Fruit fly (Drosophila melanogaster) Kc167 (cell line): ENCODE measurements around the gene CG13630.

Experiments used
- Myc ChIP-seq: fragments of >200 bp; optimal IDR thresholded peaks from 2 replicates; lab custom pipeline; 2017; ENCODE audit warnings: missing external identifiers
- Sin3A ChIP-seq: fragments of >200 bp; optimal IDR thresholded peaks from 2 replicates; lab custom pipeline; 2018; ENCODE audit warnings: missing external identifiers
- h ChIP-seq: fragments of >200 bp; optimal IDR thresholded peaks from 3 replicates; lab custom pipeline; 2018; ENCODE audit warnings: missing external identifiers
- insv ChIP-seq: fragments of >200 bp; optimal IDR thresholded peaks from 3 replicates; lab custom pipeline; 2018; ENCODE audit warnings: missing external identifiers
- psq ChIP-seq: fragments of >200 bp; optimal IDR thresholded peaks from 2 replicates; lab custom pipeline; 2017; ENCODE audit warnings: missing external identifiers
- ttk ChIP-seq: sonication (Bioruptor generic); optimal IDR thresholded peaks from 2 replicates; lab custom pipeline; 2017; ENCODE audit warnings: missing external identifiers

CG13630 gene

DNA sequence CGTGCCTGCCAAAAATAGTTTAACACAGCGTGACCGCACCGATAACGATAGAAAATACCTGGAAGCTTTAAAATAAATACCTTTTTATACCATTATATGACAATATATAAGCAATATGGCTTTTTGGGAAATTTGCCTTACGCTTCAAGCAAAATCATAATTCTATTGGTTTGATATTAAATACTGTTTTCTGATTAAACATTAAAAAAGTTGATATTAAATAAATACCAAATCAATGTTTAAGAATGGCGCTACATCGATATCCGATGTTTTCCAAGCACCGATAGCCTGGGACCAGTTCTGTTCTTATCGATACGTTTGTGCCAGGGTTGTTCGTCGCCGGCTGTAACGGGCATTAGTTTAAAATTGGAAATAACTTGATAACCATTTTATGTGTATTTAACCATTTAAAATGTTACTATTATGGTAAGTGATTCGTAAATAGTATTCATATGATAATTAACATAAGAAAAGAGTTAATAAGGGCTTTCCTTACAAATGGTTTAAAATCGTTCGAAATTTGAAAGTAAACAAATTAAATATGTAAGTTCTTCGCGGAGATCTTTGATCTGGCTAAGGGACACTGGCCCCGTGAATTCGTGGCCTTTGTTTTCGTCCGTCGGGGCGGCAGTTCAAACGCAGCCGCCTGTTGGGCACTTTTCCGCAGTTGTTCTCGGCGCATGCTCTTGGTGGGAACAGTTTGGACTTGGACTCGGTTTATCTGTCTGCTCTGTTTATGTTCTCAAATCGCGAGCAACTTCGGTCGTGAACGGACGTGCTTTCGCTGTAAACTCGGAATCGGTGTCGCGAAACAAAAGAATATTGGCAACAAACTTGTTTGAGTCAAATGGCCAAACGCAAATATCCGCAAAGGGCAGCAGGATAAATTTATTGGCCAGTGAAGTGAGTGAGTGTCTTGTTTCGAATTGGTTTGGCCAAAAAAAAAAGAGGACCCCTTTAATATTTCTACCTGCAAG, at the start of gene CG13630, which contains the start of gene tok:
Gene CG13630 (minus strand): TSS at position 51 of the 977 bp plus-strand sequence.
Gene tok (plus strand): TSS at position 384 of the 977 bp plus-strand sequence.
- TF ChIP-seq ttk (lab: Kevin White, UChicago) (no peak), Sin3A (lab: Kevin White, UChicago) (no peak), psq (lab: Kevin White, UChicago) (no peak), h (no peak), Myc (lab: Kevin White, UChicago) (no peak), insv (lab: Kevin White, UChicago) (no peak)

DNA sequence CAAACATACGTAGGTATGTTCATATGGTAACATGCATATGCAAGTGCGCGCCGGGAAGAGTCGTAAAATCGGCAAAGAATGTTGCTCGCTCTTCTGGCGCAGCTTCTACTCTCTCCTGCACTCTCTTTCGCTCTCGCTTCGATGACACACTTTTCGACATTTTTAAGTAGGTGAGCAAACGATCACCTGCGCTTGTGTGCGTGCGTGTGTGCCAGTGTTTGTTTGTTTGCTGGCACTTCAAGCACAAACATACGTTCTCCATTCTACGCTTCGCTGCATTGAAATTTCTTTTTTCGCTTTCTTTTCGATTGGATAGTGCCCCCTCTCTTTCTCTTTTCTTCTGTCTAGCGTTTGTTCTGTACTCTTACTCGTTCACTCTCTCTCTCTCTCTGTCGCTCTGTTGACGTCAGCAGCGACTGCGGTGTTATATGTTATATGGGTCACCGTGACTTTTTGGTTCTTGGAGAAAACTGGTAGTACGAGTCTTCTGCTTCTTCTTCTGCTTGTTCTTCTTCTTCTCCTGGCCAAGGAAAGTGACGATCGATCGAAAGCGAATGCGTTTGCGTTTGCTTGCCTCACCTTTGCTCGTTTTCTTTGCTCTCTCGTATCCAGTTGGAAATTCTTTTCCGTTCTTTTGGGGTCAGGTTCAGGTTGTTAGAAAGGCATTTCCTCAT, 48.6 kb upstream of the CG13630 start:
- TF ChIP-seq Sin3A (lab: Kevin White, UChicago), result no peak
- TF ChIP-seq psq (lab: Kevin White, UChicago), result no peak
- TF ChIP-seq ttk (lab: Kevin White, UChicago), result no peak
- no peak for TF ChIP-seq Myc (lab: Kevin White, UChicago)
- no peak for TF ChIP-seq h
- TF ChIP-seq insv (lab: Kevin White, UChicago), result no peak

DNA sequence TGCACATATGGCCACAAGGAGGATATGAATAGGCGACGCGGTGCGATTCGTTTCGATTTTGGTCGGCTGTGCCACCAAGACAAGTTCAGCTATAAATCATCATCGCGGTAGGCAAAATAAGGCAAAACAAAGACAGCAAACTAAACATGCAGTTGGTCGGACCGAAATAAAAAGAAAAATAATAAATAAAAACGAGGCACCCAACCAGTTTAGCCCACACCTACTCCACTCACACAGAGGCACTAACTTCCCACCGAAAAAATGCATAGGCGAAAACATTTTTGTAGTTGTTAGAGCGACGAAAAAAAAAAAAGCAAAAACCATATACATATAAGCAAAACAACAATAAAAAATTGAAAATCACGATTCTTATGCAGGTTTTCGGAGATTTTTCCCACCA, 47.5 kb upstream of the CG13630 start:
- TF ChIP-seq h (no peak), Myc (lab: Kevin White, UChicago) (no peak), Sin3A (lab: Kevin White, UChicago) (no peak), ttk (lab: Kevin White, UChicago) (no peak), psq (lab: Kevin White, UChicago) (no peak), insv (lab: Kevin White, UChicago) (no peak)

DNA sequence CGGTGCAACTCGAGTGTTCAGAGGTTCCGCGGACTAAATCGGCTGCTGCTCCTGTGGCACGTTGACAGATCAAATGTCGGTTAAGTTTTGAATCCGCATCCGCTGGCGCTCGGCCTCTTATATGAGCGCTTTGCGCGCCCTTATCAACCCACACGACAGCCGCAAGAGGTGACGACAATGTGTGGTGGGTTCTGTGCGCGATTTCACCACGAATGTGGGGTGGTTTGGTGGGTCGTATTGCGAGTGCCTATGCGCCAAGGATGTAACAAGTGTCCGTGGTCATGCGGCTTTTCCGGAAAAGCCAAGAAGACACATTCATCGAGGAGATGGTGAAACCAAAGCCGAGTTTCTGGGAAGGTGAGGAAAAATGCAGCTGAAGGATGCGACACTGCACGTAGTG, 45.8 kb upstream of the CG13630 start, which contains the start of gene AstA:
Gene AstA (minus strand): TSS at position 101 of the 400 bp plus-strand sequence.
- no peak for TF ChIP-seq Myc (lab: Kevin White, UChicago)
- TF ChIP-seq Sin3A (lab: Kevin White, UChicago), result no peak
- TF ChIP-seq h, result no peak
- no peak for TF ChIP-seq insv (lab: Kevin White, UChicago)
- no peak for TF ChIP-seq psq (lab: Kevin White, UChicago)
- TF ChIP-seq ttk (lab: Kevin White, UChicago), result no peak

DNA sequence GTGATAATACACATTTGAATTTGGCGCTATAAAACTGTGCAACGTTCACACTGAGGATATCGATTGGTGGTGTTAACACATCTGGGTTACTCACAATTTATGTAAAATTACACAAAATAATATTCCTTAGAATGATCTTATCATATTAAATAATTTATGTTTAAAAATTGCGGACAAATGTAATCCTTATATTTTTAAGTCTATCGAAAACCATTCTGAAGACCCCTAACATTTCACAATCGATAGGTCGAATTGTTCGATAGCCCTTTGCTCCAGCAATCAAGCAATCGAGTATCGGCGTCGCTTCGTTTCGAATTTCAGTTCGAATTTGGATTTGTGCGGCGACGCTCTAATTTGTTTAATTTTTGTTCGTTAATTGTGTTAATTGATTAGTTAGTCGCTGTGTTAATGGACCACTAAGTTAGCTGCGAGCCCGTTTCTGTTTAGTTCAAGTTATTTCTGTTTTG, 34.4 kb upstream of the CG13630 start, which contains the start of gene asp:
Gene asp (plus strand): TSS at position 289 of the 467 bp plus-strand sequence.
- no peak for TF ChIP-seq psq (lab: Kevin White, UChicago)
- no peak for TF ChIP-seq ttk (lab: Kevin White, UChicago)
- TF ChIP-seq Sin3A (lab: Kevin White, UChicago), result no peak
- TF ChIP-seq h, result no peak
- TF ChIP-seq Myc (lab: Kevin White, UChicago), result no peak
- TF ChIP-seq insv (lab: Kevin White, UChicago), result no peak

DNA sequence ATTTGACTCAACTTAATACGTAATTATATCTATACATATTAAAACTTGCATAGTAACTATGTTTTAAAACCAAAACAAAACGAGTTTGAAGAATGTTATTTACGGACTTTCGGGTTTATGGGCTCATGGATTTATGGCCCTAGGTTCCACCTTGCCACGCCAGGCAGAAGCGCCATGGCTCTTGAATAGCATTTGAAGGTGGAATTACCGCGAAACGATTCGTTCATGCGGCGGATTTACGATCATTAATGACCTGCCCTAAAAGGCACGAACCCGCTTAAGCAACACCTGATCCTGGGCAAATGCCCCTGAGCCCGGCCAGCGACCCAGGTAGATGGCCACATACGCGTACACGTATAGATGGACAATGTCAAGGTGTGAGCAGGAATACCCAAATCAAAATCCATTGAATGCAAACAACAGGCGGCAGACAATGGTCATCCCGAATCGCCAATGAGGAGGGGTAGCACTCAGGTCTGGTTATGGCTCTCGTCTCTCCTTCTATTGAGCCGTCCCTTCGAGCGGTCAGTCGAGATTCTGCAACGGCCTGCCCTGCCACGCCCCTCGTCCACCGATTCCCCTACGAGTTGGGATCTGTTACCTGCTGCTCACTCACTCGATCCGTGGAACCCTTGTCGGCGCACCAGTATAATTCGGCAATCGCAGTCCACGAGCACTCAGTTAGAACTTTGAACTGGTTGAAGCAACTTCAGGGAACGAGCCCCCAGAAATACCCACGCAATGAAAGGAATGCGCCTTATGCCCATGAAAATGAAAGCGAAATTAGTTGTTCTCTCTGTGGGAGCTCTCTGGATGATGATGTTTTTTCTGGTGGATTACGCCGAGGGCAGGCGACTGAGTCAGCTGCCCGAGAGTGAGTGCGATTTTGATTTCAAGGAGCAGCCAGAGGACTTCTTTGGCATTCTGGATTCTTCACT, 30.2 kb upstream of the CG13630 start, which contains the start of gene tld:
Gene tld (plus strand): TSS at position 677 of the 938 bp plus-strand sequence.
- TF ChIP-seq ttk (lab: Kevin White, UChicago) (no peak), Myc (lab: Kevin White, UChicago) (no peak), insv (lab: Kevin White, UChicago) (no peak), psq (lab: Kevin White, UChicago) (no peak), Sin3A (lab: Kevin White, UChicago) (no peak), h (no peak)

DNA sequence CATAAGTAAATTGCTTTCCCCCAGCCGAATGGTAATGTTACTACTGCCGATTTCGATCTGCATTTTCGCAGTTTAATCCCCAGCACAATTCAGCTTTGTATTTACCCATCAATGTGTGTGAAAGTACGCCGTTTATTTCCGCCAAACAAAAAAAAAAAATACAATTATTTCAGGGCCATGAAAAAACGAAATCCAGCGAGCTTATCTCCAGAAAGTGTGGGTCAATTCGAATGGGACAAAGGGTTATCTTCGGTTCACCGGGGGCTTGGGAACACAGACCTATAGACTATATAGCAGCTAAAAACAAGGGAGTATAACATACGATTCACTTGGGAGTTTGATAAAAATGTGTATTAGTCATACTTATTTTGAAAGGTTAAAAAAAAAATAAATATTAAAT, 7.9 kb upstream of the CG13630 start:
- TF ChIP-seq Myc (lab: Kevin White, UChicago), result no peak
- TF ChIP-seq ttk (lab: Kevin White, UChicago), result no peak
- TF ChIP-seq Sin3A (lab: Kevin White, UChicago), result no peak
- TF ChIP-seq insv (lab: Kevin White, UChicago), result no peak
- TF ChIP-seq h, result no peak
- TF ChIP-seq psq (lab: Kevin White, UChicago), result no peak

DNA sequence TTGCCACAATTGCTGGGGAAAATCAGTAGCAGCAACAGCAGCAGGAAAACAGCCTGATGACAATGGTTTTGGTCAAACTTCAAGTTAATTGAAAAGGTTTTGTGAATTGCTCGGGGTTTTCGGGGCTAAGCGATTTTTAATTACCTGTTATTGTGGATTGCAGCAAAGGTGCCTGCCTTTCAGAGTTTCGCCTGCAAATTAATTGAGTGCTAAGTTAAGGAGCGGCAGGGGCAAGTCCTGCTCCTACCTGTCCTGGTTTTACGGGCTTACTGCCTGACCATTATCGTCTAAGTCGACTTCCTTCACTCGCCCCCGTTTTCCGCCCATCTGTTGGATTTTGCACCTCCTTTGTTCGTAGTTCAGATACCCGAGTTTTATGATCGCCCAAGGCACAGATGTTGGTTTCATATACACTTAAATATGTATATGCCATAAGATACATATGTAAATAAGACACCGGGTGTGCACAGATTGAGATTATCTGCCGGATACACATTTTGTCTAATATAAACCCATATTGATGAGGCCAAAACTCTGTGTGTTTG, 7.3 kb upstream of the CG13630 start:
- TF ChIP-seq h (no peak), psq (lab: Kevin White, UChicago) (no peak), Myc (lab: Kevin White, UChicago) (no peak), insv (lab: Kevin White, UChicago) (no peak), ttk (lab: Kevin White, UChicago) (no peak), Sin3A (lab: Kevin White, UChicago) (no peak)

DNA sequence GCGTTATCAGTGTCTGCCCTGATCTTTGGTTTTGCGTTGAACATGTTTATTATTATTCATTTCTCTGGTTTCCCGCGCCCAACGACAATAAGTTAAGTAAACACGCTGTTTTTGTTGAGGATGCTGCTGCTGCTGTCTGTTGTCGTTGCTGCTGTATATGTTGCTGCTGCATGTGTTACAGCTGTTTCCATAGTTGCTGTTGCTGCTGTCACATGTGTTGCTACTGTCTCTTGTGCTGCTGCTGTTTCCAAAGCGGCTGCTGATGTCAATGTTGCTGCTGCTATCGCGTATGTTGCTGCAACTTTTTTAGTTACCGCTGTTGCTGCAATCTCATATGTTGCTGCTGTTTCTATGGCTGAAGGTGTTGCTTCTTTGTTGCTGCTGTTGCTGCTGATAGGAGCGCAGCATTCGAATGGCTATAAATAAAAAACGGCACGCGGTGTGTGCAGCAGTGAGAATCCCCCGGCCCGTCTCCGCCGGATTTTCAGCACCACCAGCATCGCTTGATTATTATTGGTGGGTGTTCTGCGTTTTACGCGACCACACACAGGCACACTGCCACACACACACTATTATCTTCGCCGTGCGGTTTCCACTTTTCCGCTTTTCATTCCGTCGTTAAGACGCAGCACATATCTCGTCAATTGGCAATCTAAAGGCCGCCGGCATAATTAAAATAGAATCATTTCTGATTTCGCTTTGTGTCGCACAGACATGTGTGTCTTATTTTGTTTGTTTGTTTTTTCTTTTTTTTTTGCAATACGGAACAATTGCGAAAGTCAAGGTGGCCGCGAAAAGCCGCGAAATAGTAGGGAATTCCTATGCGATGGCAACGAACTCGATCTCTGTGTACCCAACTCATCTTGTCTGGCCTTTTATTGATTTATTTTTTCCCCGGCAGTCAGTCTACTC, 1.6 kb upstream of the CG13630 start:
- no peak for TF ChIP-seq Myc (lab: Kevin White, UChicago)
- no peak for TF ChIP-seq insv (lab: Kevin White, UChicago)
- no peak for TF ChIP-seq ttk (lab: Kevin White, UChicago)
- no peak for TF ChIP-seq h
- no peak for TF ChIP-seq Sin3A (lab: Kevin White, UChicago)
- TF ChIP-seq psq (lab: Kevin White, UChicago), result no peak
